Fruit fly (Drosophila melanogaster) whole organism, embryonic: ENCODE data around the gene Cyp303a1.

Source experiments
- Ada2b ChIP-seq: fragments of 200-800 bp; sonication (Bioruptor generic); IDR thresholded peaks from 2 replicates; pipeline ENCODE4 v1.3.6; 2022; ENCODE audit warnings: missing biosample characterization, missing genetic modification characterization
- Bgb ChIP-seq: fragments of 200-800 bp; sonication (Bioruptor generic); IDR thresholded peaks from 2 replicates; pipeline ENCODE4 v1.3.6; 2022; ENCODE audit warnings: missing biosample characterization, missing genetic modification characterization; ENCODE audit not compliant: partially characterized antibody
- BtbVII ChIP-seq: fragments of 200-800 bp; sonication (Bioruptor generic); optimal IDR thresholded peaks from 3 replicates; lab custom pipeline; 2017; ENCODE audit warnings: missing biosample characterization, mild to moderate bottlenecking, missing genetic modification characterization
- CG10147 ChIP-seq: fragments of 200-800 bp; sonication (Bioruptor generic); optimal IDR thresholded peaks from 2 replicates; lab custom pipeline; 2019; ENCODE audit warnings: missing biosample characterization, mild to moderate bottlenecking, missing genetic modification characterization, moderate library complexity
- CG12155 ChIP-seq: fragments of 200-800 bp; sonication (Bioruptor generic); optimal IDR thresholded peaks from 3 replicates; lab custom pipeline; 2016; ENCODE audit warnings: missing biosample characterization, missing genetic modification characterization
- CG12744 ChIP-seq: fragments of 200-800 bp; sonication (Bioruptor generic); optimal IDR thresholded peaks from 2 replicates; lab custom pipeline; 2016; ENCODE audit warnings: missing biosample characterization, missing genetic modification characterization
- CG14667 ChIP-seq: fragments of 200-800 bp; sonication (Bioruptor generic); IDR thresholded peaks from 2 replicates; pipeline ENCODE4 v1.3.6; 2022; ENCODE audit warnings: missing biosample characterization, missing genetic modification characterization
- CG15011 ChIP-seq: fragments of 200-800 bp; sonication (Bioruptor generic); optimal IDR thresholded peaks from 3 replicates; lab custom pipeline; 2018; ENCODE audit warnings: missing biosample characterization, mild to moderate bottlenecking, missing genetic modification characterization
- CG2889 ChIP-seq: fragments of 200-800 bp; sonication (Bioruptor generic); IDR thresholded peaks from 3 replicates; pipeline ENCODE4 v1.3.6; 2022; ENCODE audit warnings: missing biosample characterization, missing genetic modification characterization
- CG31224 ChIP-seq: fragments of 200-800 bp; sonication (Bioruptor generic); IDR thresholded peaks from 2 replicates; pipeline ENCODE4 v1.3.6; 2022; ENCODE audit warnings: missing biosample characterization, missing genetic modification characterization
- CG32532 ChIP-seq: fragments of 200-800 bp; sonication (Bioruptor generic); IDR thresholded peaks from 2 replicates; pipeline ENCODE4 v1.3.6; 2022; ENCODE audit warnings: missing biosample characterization, missing genetic modification characterization
- CG3407 ChIP-seq: fragments of 200-800 bp; sonication (Bioruptor generic); optimal IDR thresholded peaks from 2 replicates; lab custom pipeline; 2018; ENCODE audit warnings: missing biosample characterization, mild to moderate bottlenecking, missing genetic modification characterization
- CG3995 ChIP-seq: fragments of 200-800 bp; sonication (Bioruptor generic); optimal IDR thresholded peaks from 3 replicates; lab custom pipeline; 2016; ENCODE audit warnings: missing biosample characterization, missing genetic modification characterization
- CG4360 ChIP-seq: fragments of 200-800 bp; sonication (Bioruptor generic); IDR thresholded peaks from 2 replicates; pipeline ENCODE4 v1.3.6; 2022; ENCODE audit warnings: missing biosample characterization, missing genetic modification characterization
- CG5953 ChIP-seq: fragments of 200-800 bp; sonication (Bioruptor generic); IDR thresholded peaks from 2 replicates; pipeline ENCODE4 v1.3.6; 2022; ENCODE audit warnings: missing biosample characterization, missing genetic modification characterization
- CG7271 ChIP-seq: fragments of 200-800 bp; sonication (Bioruptor generic); optimal IDR thresholded peaks from 2 replicates; lab custom pipeline; 2018; ENCODE audit warnings: missing biosample characterization, mild to moderate bottlenecking, missing genetic modification characterization, moderate library complexity
- CG7357 ChIP-seq: fragments of 200-800 bp; sonication (Bioruptor generic); IDR thresholded peaks from 3 replicates; pipeline ENCODE4 v1.3.6; 2022; ENCODE audit warnings: missing biosample characterization, missing genetic modification characterization
- Dek ChIP-seq: fragments of 200-800 bp; sonication (Bioruptor generic); optimal IDR thresholded peaks from 3 replicates; lab custom pipeline; 2019; ENCODE audit warnings: missing biosample characterization, mild to moderate bottlenecking, missing genetic modification characterization, moderate library complexity
- Dref ChIP-seq: fragments of 200-800 bp; sonication (Bioruptor generic); IDR thresholded peaks from 2 replicates; pipeline ENCODE4 v1.3.6; 2022; ENCODE audit warnings: missing biosample characterization, missing genetic modification characterization
- E2f2 ChIP-seq: fragments of 200-800 bp; sonication (Bioruptor generic); IDR thresholded peaks from 2 replicates; pipeline ENCODE4 v1.3.6; 2022; ENCODE audit warnings: missing biosample characterization, missing genetic modification characterization
- Fer2 ChIP-seq: fragments of 200-800 bp; sonication (Bioruptor generic); optimal IDR thresholded peaks from 2 replicates; lab custom pipeline; 2018; ENCODE audit warnings: missing biosample characterization, mild to moderate bottlenecking, missing genetic modification characterization, moderate library complexity
- GATAe ChIP-seq: fragments of 200-800 bp; sonication (Bioruptor generic); conservative IDR thresholded peaks from 2 replicates; pipeline ENCODE4 v1.3.6; 2022; ENCODE audit warnings: missing biosample characterization, missing genetic modification characterization
- HLH54F ChIP-seq: fragments of 200-800 bp; sonication (Bioruptor generic); optimal IDR thresholded peaks from 3 replicates; lab custom pipeline; 2016; ENCODE audit warnings: missing biosample characterization, missing genetic modification characterization
- Hr51 ChIP-seq, 2 experiments: fragments of 200-800 bp; sonication (Bioruptor generic); optimal IDR thresholded peaks; 2 replicates in 1 of 2; 3 replicates in 1 of 2; lab custom pipeline; 2016 to 2018; ENCODE audit warnings: missing biosample characterization in 2 of 2, missing genetic modification characterization in 2 of 2, mild to moderate bottlenecking in 1 of 2, moderate library complexity in 1 of 2
- Lim3 ChIP-seq: fragments of 200-800 bp; sonication (Bioruptor generic); IDR thresholded peaks from 2 replicates; pipeline ENCODE4 v1.3.6; 2022; ENCODE audit warnings: missing biosample characterization, missing genetic modification characterization
- NC2α ChIP-seq: fragments of 200-800 bp; sonication (Bioruptor generic); optimal IDR thresholded peaks from 2 replicates; lab custom pipeline; 2016; ENCODE audit warnings: missing biosample characterization, missing genetic modification characterization
- Sry-δ ChIP-seq: fragments of 200-800 bp; sonication (Bioruptor generic); optimal IDR thresholded peaks from 2 replicates; lab custom pipeline; 2016; ENCODE audit warnings: missing biosample characterization, missing genetic modification characterization
- YL-1 ChIP-seq: fragments of 200-800 bp; sonication (Bioruptor generic); optimal IDR thresholded peaks from 3 replicates; lab custom pipeline; 2017; ENCODE audit warnings: missing biosample characterization, mild to moderate bottlenecking, missing genetic modification characterization
- ab ChIP-seq: fragments of 200-800 bp; sonication (Bioruptor generic); optimal IDR thresholded peaks from 2 replicates; lab custom pipeline; 2016; ENCODE audit warnings: missing biosample characterization, missing genetic modification characterization
- bowl ChIP-seq: fragments of 200-800 bp; sonication (Bioruptor generic); IDR thresholded peaks from 2 replicates; pipeline ENCODE4 v1.3.6; 2022; ENCODE audit warnings: missing biosample characterization, missing genetic modification characterization
- br ChIP-seq: fragments of >200 bp; optimal IDR thresholded peaks from 2 replicates; lab custom pipeline; 2017
- chn ChIP-seq: fragments of 200-800 bp; sonication (Bioruptor generic); optimal IDR thresholded peaks from 2 replicates; lab custom pipeline; 2016; ENCODE audit warnings: missing biosample characterization, missing genetic modification characterization
- ci ChIP-seq: fragments of 200-800 bp; sonication (Bioruptor generic); IDR thresholded peaks from 3 replicates; pipeline ENCODE4 v1.3.6; 2022; ENCODE audit warnings: missing biosample characterization, missing genetic modification characterization
- dati ChIP-seq: fragments of 200-800 bp; sonication (Bioruptor generic); IDR thresholded peaks from 2 replicates; pipeline ENCODE4 v1.3.6; 2022; ENCODE audit warnings: missing biosample characterization, missing genetic modification characterization
- disco-r ChIP-seq: fragments of 200-800 bp; sonication (Bioruptor generic); optimal IDR thresholded peaks from 2 replicates; lab custom pipeline; 2016; ENCODE audit warnings: missing biosample characterization, missing genetic modification characterization
- ftz-f1 ChIP-seq: fragments of 200-800 bp; sonication (Bioruptor generic); optimal IDR thresholded peaks from 2 replicates; lab custom pipeline; 2016; ENCODE audit warnings: missing biosample characterization, missing genetic modification characterization
- grn ChIP-seq: fragments of 200-800 bp; sonication (Bioruptor generic); optimal IDR thresholded peaks from 3 replicates; lab custom pipeline; 2017; ENCODE audit warnings: missing biosample characterization, missing genetic modification characterization
- lmd ChIP-seq: fragments of 200-800 bp; sonication (Bioruptor generic); IDR thresholded peaks from 2 replicates; pipeline ENCODE4 v1.3.6; 2022; ENCODE audit warnings: missing biosample characterization, missing genetic modification characterization
- nau ChIP-seq: fragments of 200-800 bp; sonication (Bioruptor generic); optimal IDR thresholded peaks from 3 replicates; lab custom pipeline; 2017; ENCODE audit warnings: missing biosample characterization, mild to moderate bottlenecking, missing genetic modification characterization, missing genetic modification reagents
- nom ChIP-seq: fragments of 200-800 bp; sonication (Bioruptor generic); optimal IDR thresholded peaks from 2 replicates; lab custom pipeline; 2017; ENCODE audit warnings: missing biosample characterization, missing genetic modification characterization, mild to moderate bottlenecking, moderate library complexity, missing genetic modification reagents
- otp ChIP-seq: fragments of 200-800 bp; sonication (Bioruptor generic); IDR thresholded peaks from 3 replicates; pipeline ENCODE4, ENCODE4 v1.3.6; 2022; ENCODE audit warnings: missing biosample characterization, missing genetic modification characterization
- p53 ChIP-seq: fragments of 200-800 bp; sonication (Bioruptor generic); optimal IDR thresholded peaks from 2 replicates; lab custom pipeline; 2016; ENCODE audit warnings: missing biosample characterization, missing genetic modification characterization
- pb ChIP-seq: fragments of 200-800 bp; sonication (Bioruptor generic); optimal IDR thresholded peaks from 3 replicates; lab custom pipeline; 2016; ENCODE audit warnings: missing biosample characterization, missing genetic modification characterization
- pho ChIP-seq: fragments of 200-800 bp; sonication (Bioruptor generic); optimal IDR thresholded peaks from 2 replicates; lab custom pipeline; 2016; ENCODE audit warnings: missing biosample characterization, missing genetic modification characterization
- phol ChIP-seq: fragments of 200-800 bp; sonication (Bioruptor generic); optimal IDR thresholded peaks from 3 replicates; lab custom pipeline; 2018; ENCODE audit warnings: missing biosample characterization, mild to moderate bottlenecking, missing genetic modification characterization, moderate library complexity
- pzg ChIP-seq: fragments of 200-800 bp; sonication (Bioruptor generic); optimal IDR thresholded peaks from 3 replicates; lab custom pipeline; 2018; ENCODE audit warnings: missing biosample characterization, mild to moderate bottlenecking, missing genetic modification characterization, moderate library complexity
- sima ChIP-seq: fragments of 200-800 bp; sonication (Bioruptor generic); optimal IDR thresholded peaks from 2 replicates; lab custom pipeline; 2016; ENCODE audit warnings: missing biosample characterization, missing genetic modification characterization
- slou ChIP-seq: fragments of 200-800 bp; sonication (Bioruptor generic); optimal IDR thresholded peaks from 3 replicates; lab custom pipeline; 2016; ENCODE audit warnings: missing biosample characterization, missing genetic modification characterization
- toy ChIP-seq: fragments of 200-800 bp; sonication (Bioruptor generic); IDR thresholded peaks from 2 replicates; pipeline ENCODE4 v1.3.6; 2022; ENCODE audit warnings: missing biosample characterization, missing genetic modification characterization
- z ChIP-seq: fragments of 200-800 bp; sonication (Bioruptor generic); IDR thresholded peaks from 3 replicates; pipeline ENCODE4 v1.3.6; 2022; ENCODE audit warnings: missing biosample characterization, missing genetic modification characterization
- zen2 ChIP-seq: fragments of 200-800 bp; sonication (Bioruptor generic); IDR thresholded peaks from 3 replicates; pipeline ENCODE4 v1.3.6; 2022; ENCODE audit warnings: missing biosample characterization, missing genetic modification characterization; ENCODE audit not compliant: partially characterized antibody
- zf30C ChIP-seq: fragments of 200-800 bp; sonication (Bioruptor generic); optimal IDR thresholded peaks from 3 replicates; lab custom pipeline; 2018; ENCODE audit warnings: missing biosample characterization, mild to moderate bottlenecking, missing genetic modification characterization

The Cyp303a1 gene

dm6 chr2L:16329102-16329520 is 35.1 kb downstream of the Cyp303a1 start, which contains the start of gene mRpL4 (continued):
- TF ChIP-seq ci (GFP tag; lab: Robert Waterston, UW) (peak; percentile 63), Dref (GFP tag; lab: Robert Waterston, UW) (peak; percentile 97), CG31224 (peak; percentile 66), CG7357 (GFP tag; lab: Robert Waterston, UW) (no peak), br (no peak), chn (GFP tag; lab: Kevin White, UChicago) (peak; percentile 80), Sry-δ (GFP tag; lab: Kevin White, UChicago) (peak; percentile 87), nau (GFP tag; lab: Kevin White, UChicago) (no peak), CG5953 (GFP tag; lab: Robert Waterston, UW) (peak; percentile 51; the same call in 1 of the 2 replicates), disco-r (GFP tag; lab: Kevin White, UChicago) (peak; percentile 35), Hr51 (GFP tag; optimal IDR thresholded peaks at IDR 0.05; lab: Kevin White, UChicago) (no peak), dati (GFP tag; lab: Robert Waterston, UW) (no peak), Ada2b (GFP tag; lab: Robert Waterston, UW) (peak; percentile 41; the same call in 1 of the 2 replicates), CG12744 (GFP tag; lab: Kevin White, UChicago) (peak; percentile 47), ab (GFP tag; lab: Kevin White, UChicago) (peak; percentile 47), HLH54F (GFP tag; lab: Kevin White, UChicago) (peak; percentile 82), Bgb (peak; percentile 99), CG32532 (GFP tag; lab: Robert Waterston, UW) (no peak; the same call in 1 of the 2 replicates), CG2889 (GFP tag; lab: Robert Waterston, UW) (0 out of 3 replicates have a peak, but pooled peaks have one; percentile 42), pho (GFP tag; lab: Kevin White, UChicago) (peak; percentile 75), CG3995 (peak; percentile 87), NC2α (GFP tag; lab: Kevin White, UChicago) (peak; percentile 13), CG12155 (GFP tag; lab: Kevin White, UChicago) (peak; percentile 71), zen2 (GFP tag; lab: Robert Waterston, UW) (peak; percentile 99), otp (GFP tag; lab: Robert Waterston, UW) (0 out of 3 replicates have a peak, but pooled peaks have one; percentile 33), CG14667 (GFP tag; lab: Robert Waterston, UW) (no peak), ftz-f1 (no peak), GATAe (no peak), YL-1 (GFP tag; lab: Kevin White, UChicago) (peak; percentile 28), E2f2 (GFP tag; lab: Robert Waterston, UW) (peak; percentile 53; the same call in 1 of the 2 replicates), Dek (peak; percentile 62), CG7271 (no peak), zf30C (GFP tag; lab: Kevin White, UChicago) (no peak), p53 (peak; percentile 70), CG15011 (GFP tag; lab: Kevin White, UChicago) (no peak), Fer2 (peak; percentile 13), grn (GFP tag; lab: Kevin White, UChicago) (peak; percentile 2), z (GFP tag; lab: Robert Waterston, UW) (no peak), pb (GFP tag; lab: Kevin White, UChicago) (peak; percentile 52), sima (GFP tag; lab: Kevin White, UChicago) (peak; percentile 12), pzg (GFP tag; lab: Kevin White, UChicago) (peak; percentile 82), lmd (GFP tag; lab: Robert Waterston, UW) (peak; percentile 76), CG4360 (GFP tag; lab: Robert Waterston, UW) (no peak; the same call in 1 of the 2 replicates), slou (GFP tag; lab: Kevin White, UChicago) (peak; percentile 60), phol (tag; lab: Kevin White, UChicago) (peak; percentile 79), Lim3 (GFP tag; lab: Robert Waterston, UW) (no peak), bowl (GFP tag; lab: Robert Waterston, UW) (no peak), toy (GFP tag; lab: Robert Waterston, UW) (no peak), CG10147 (no peak), nom (GFP tag; lab: Kevin White, UChicago) (no peak), CG3407 (GFP tag; lab: Kevin White, UChicago) (no peak), BtbVII (GFP tag; lab: Kevin White, UChicago) (no peak)
